Fruit fly (Drosophila melanogaster) whole organism, embryonic: ENCODE data around the gene CG2898.
A peak's percentile ranks its signal among the peaks of the same experiment; 100 is the strongest.

ENCODE experiments used
- Bteb2 ChIP-seq: fragments of 200-800 bp; sonication (Bioruptor generic); optimal IDR thresholded peaks from 2 replicates; lab custom pipeline; 2016; ENCODE audit warnings: missing biosample characterization, missing genetic modification characterization
- CG1024 ChIP-seq: fragments of 200-800 bp; sonication (Bioruptor generic); IDR thresholded peaks from 2 replicates; pipeline ENCODE4 v1.3.6; 2022; ENCODE audit warnings: missing biosample characterization, missing genetic modification characterization
- CG10366 ChIP-seq: fragments of 200-800 bp; sonication (Bioruptor generic); IDR thresholded peaks from 2 replicates; pipeline ENCODE4 v1.3.6; 2022; ENCODE audit warnings: missing biosample characterization, missing genetic modification characterization
- CG11093 ChIP-seq: fragments of 200-800 bp; sonication (Bioruptor generic); IDR thresholded peaks from 3 replicates; pipeline ENCODE4 v1.3.6; 2022; ENCODE audit warnings: missing biosample characterization, missing genetic modification characterization
- CG11398 ChIP-seq: fragments of 200-800 bp; sonication (Bioruptor generic); optimal IDR thresholded peaks from 2 replicates; lab custom pipeline; 2016; ENCODE audit warnings: missing biosample characterization, missing genetic modification characterization
- CG12391 ChIP-seq: fragments of 200-800 bp; sonication (Bioruptor generic); optimal IDR thresholded peaks from 3 replicates; lab custom pipeline; 2018; ENCODE audit warnings: missing biosample characterization, mild to moderate bottlenecking, missing genetic modification characterization, moderate library complexity
- CG12942 ChIP-seq: fragments of 200-800 bp; sonication (Bioruptor generic); optimal IDR thresholded peaks from 3 replicates; lab custom pipeline; 2016; ENCODE audit warnings: missing biosample characterization, missing genetic modification characterization
- CG14710 ChIP-seq: fragments of 200-800 bp; sonication (Bioruptor generic); optimal IDR thresholded peaks from 3 replicates; lab custom pipeline; 2019; ENCODE audit warnings: missing biosample characterization, mild to moderate bottlenecking, missing genetic modification characterization, moderate library complexity
- CG1603 ChIP-seq: fragments of 200-800 bp; sonication (Bioruptor generic); optimal IDR thresholded peaks from 2 replicates; lab custom pipeline; 2019; ENCODE audit warnings: missing biosample characterization, mild to moderate bottlenecking, missing genetic modification characterization, moderate library complexity
- CG16813 ChIP-seq: fragments of 200-800 bp; sonication (Bioruptor generic); IDR thresholded peaks from 3 replicates; pipeline ENCODE4 v1.3.6; 2022; ENCODE audit warnings: missing biosample characterization, missing genetic modification characterization; ENCODE audit not compliant: partially characterized antibody
- CG17612 ChIP-seq: fragments of 200-800 bp; sonication (Bioruptor generic); IDR thresholded peaks from 2 replicates; pipeline ENCODE4 v1.3.6; 2022; ENCODE audit warnings: missing biosample characterization, missing genetic modification characterization
- CG18599 ChIP-seq: fragments of 200-800 bp; sonication (Bioruptor generic); optimal IDR thresholded peaks from 3 replicates; lab custom pipeline; 2017; ENCODE audit warnings: missing biosample characterization, missing genetic modification characterization, mild to moderate bottlenecking, moderate library complexity, missing genetic modification reagents
- CG2129 ChIP-seq: fragments of 200-800 bp; sonication (Bioruptor generic); IDR thresholded peaks from 2 replicates; pipeline ENCODE4 v1.3.6; 2022; ENCODE audit warnings: missing biosample characterization, missing genetic modification characterization; ENCODE audit not compliant: partially characterized antibody
- CG2712 ChIP-seq: fragments of 200-800 bp; optimal IDR thresholded peaks from 3 replicates; lab custom pipeline; 2019; ENCODE audit warnings: missing biosample characterization, mild to moderate bottlenecking, missing genetic modification characterization, moderate library complexity
- CG30403 ChIP-seq: fragments of 200-800 bp; sonication (Bioruptor generic); optimal IDR thresholded peaks from 3 replicates; lab custom pipeline; 2016; ENCODE audit warnings: missing biosample characterization, missing genetic modification characterization
- CG4360 ChIP-seq: fragments of 200-800 bp; sonication (Bioruptor generic); IDR thresholded peaks from 2 replicates; pipeline ENCODE4 v1.3.6; 2022; ENCODE audit warnings: missing biosample characterization, missing genetic modification characterization
- CG43689 ChIP-seq: fragments of 200-800 bp; sonication (Bioruptor generic); IDR thresholded peaks from 2 replicates; pipeline ENCODE4 v1.3.6; 2022; ENCODE audit warnings: missing biosample characterization, missing genetic modification characterization
- CG5245 ChIP-seq: fragments of 200-800 bp; sonication (Bioruptor generic); optimal IDR thresholded peaks from 3 replicates; lab custom pipeline; 2016; ENCODE audit warnings: missing biosample characterization, missing genetic modification characterization
- CG6272 ChIP-seq: fragments of 200-800 bp; sonication (Bioruptor generic); IDR thresholded peaks from 2 replicates; pipeline ENCODE4 v1.3.6; 2022; ENCODE audit warnings: missing biosample characterization, missing genetic modification characterization
- CG7271 ChIP-seq: fragments of 200-800 bp; sonication (Bioruptor generic); optimal IDR thresholded peaks from 2 replicates; lab custom pipeline; 2018; ENCODE audit warnings: missing biosample characterization, mild to moderate bottlenecking, missing genetic modification characterization, moderate library complexity
- CG7839 ChIP-seq: fragments of 200-800 bp; sonication (Bioruptor generic); optimal IDR thresholded peaks from 3 replicates; lab custom pipeline; 2018; ENCODE audit warnings: missing biosample characterization, mild to moderate bottlenecking, missing genetic modification characterization, moderate library complexity
- CG7963 ChIP-seq: fragments of 200-800 bp; sonication (Bioruptor generic); IDR thresholded peaks from 3 replicates; pipeline ENCODE4 v1.3.6; 2022; ENCODE audit warnings: missing biosample characterization, missing genetic modification characterization; ENCODE audit not compliant: partially characterized antibody
- CG8765 ChIP-seq: fragments of 200-800 bp; sonication (Bioruptor generic); IDR thresholded peaks from 2 replicates; pipeline ENCODE4 v1.3.6; 2022; ENCODE audit warnings: missing biosample characterization, missing genetic modification characterization
- CG9727 ChIP-seq: fragments of 200-800 bp; sonication (Bioruptor generic); optimal IDR thresholded peaks from 3 replicates; lab custom pipeline; 2017; ENCODE audit warnings: missing biosample characterization, mild to moderate bottlenecking, missing genetic modification characterization
- Fer2 ChIP-seq: fragments of 200-800 bp; sonication (Bioruptor generic); optimal IDR thresholded peaks from 2 replicates; lab custom pipeline; 2018; ENCODE audit warnings: missing biosample characterization, mild to moderate bottlenecking, missing genetic modification characterization, moderate library complexity
- HmgD ChIP-seq: fragments of 200-800 bp; sonication (Bioruptor generic); optimal IDR thresholded peaks from 3 replicates; lab custom pipeline; 2016; ENCODE audit warnings: missing biosample characterization, missing genetic modification characterization
- Hmr ChIP-seq: fragments of 200-800 bp; sonication (Bioruptor generic); optimal IDR thresholded peaks from 3 replicates; lab custom pipeline; 2017; ENCODE audit warnings: mild to moderate bottlenecking, missing biosample characterization, missing genetic modification reagents, missing genetic modification characterization
- MESR4 ChIP-seq: fragments of 200-800 bp; sonication (Bioruptor generic); optimal IDR thresholded peaks from 2 replicates; lab custom pipeline; 2018; ENCODE audit warnings: missing biosample characterization, mild to moderate bottlenecking, missing genetic modification characterization, moderate library complexity
- Meics ChIP-seq: fragments of 200-800 bp; sonication (Bioruptor generic); optimal IDR thresholded peaks from 2 replicates; lab custom pipeline; 2017; ENCODE audit warnings: missing biosample characterization, mild to moderate bottlenecking, missing genetic modification characterization
- Sry-δ ChIP-seq: fragments of 200-800 bp; sonication (Bioruptor generic); optimal IDR thresholded peaks from 2 replicates; lab custom pipeline; 2016; ENCODE audit warnings: missing biosample characterization, missing genetic modification characterization
- Vsx1 ChIP-seq: fragments of 200-800 bp; sonication (Bioruptor generic); optimal IDR thresholded peaks from 2 replicates; lab custom pipeline; 2017; ENCODE audit warnings: missing biosample characterization, mild to moderate bottlenecking, missing genetic modification characterization, missing genetic modification reagents
- ap ChIP-seq: fragments of 200-800 bp; sonication (Bioruptor generic); IDR thresholded peaks from 2 replicates; pipeline ENCODE4 v1.3.6; 2022; ENCODE audit warnings: missing biosample characterization, missing genetic modification characterization
- bab2 ChIP-seq: fragments of 200-800 bp; sonication (Bioruptor generic); optimal IDR thresholded peaks from 2 replicates; lab custom pipeline; 2016; ENCODE audit warnings: missing biosample characterization, missing genetic modification characterization
- bowl ChIP-seq: fragments of 200-800 bp; sonication (Bioruptor generic); IDR thresholded peaks from 2 replicates; pipeline ENCODE4 v1.3.6; 2022; ENCODE audit warnings: missing biosample characterization, missing genetic modification characterization
- cas ChIP-seq: fragments of 200-800 bp; sonication (Bioruptor generic); IDR thresholded peaks from 2 replicates; pipeline ENCODE4 v1.3.6; 2022; ENCODE audit warnings: missing biosample characterization, missing genetic modification characterization
- dimm ChIP-seq: fragments of 200-800 bp; sonication (Bioruptor generic); IDR thresholded peaks from 2 replicates; pipeline ENCODE4 v1.3.6; 2022; ENCODE audit warnings: missing biosample characterization, missing genetic modification characterization
- dm ChIP-seq: fragments of 200-800 bp; sonication (Bioruptor generic); optimal IDR thresholded peaks from 3 replicates; lab custom pipeline; 2016; ENCODE audit warnings: missing biosample characterization, missing genetic modification characterization
- fd96Cb ChIP-seq: fragments of 200-800 bp; sonication (Bioruptor generic); optimal IDR thresholded peaks from 2 replicates; lab custom pipeline; 2018; ENCODE audit warnings: missing biosample characterization, mild to moderate bottlenecking, missing genetic modification characterization, moderate library complexity
- klu ChIP-seq: fragments of 200-800 bp; sonication (Bioruptor generic); IDR thresholded peaks from 2 replicates; pipeline ENCODE4 v1.3.6; 2022; ENCODE audit warnings: missing biosample characterization, missing genetic modification characterization
- kni ChIP-seq: fragments of 200-800 bp; sonication (Bioruptor generic); optimal IDR thresholded peaks from 3 replicates; lab custom pipeline; 2017; ENCODE audit warnings: mild to moderate bottlenecking, missing biosample characterization, missing genetic modification reagents, missing genetic modification characterization
- lov ChIP-seq, 2 experiments: fragments of 200-800 bp in 1 of 2; fragments of >200 bp in 1 of 2; sonication (Bioruptor generic) in 1 of 2; IDR thresholded peaks in 1 of 2; optimal IDR thresholded peaks in 1 of 2; 2 replicates in 1 of 2; 3 replicates in 1 of 2; pipeline versions ENCODE4 v1.3.6 to Lab custom; 2017 to 2022; ENCODE audit warnings: missing biosample characterization in 1 of 2, missing genetic modification characterization in 1 of 2
- onecut ChIP-seq: fragments of 200-800 bp; sonication (Bioruptor generic); IDR thresholded peaks from 2 replicates; pipeline ENCODE4 v1.3.6; 2022; ENCODE audit warnings: missing biosample characterization, missing genetic modification characterization
- org-1 ChIP-seq: fragments of 200-800 bp; sonication (Bioruptor generic); optimal IDR thresholded peaks from 2 replicates; lab custom pipeline; 2017; ENCODE audit warnings: missing biosample characterization, missing genetic modification characterization
- pan ChIP-seq, 4 experiments: fragments of >200 bp in 3 of 4; fragments of 200-800 bp in 1 of 4; sonication (Bioruptor generic) in 1 of 4; optimal IDR thresholded peaks in 3 of 4; IDR thresholded peaks in 1 of 4; 2 replicates each; pipeline versions ENCODE4 v1.3.6 to Lab custom; 2017 to 2022; ENCODE audit warnings: missing biosample characterization in 2 of 4, missing genetic modification characterization in 2 of 4, mixed read lengths in 1 of 4
- pfk ChIP-seq: fragments of 200-800 bp; sonication (Bioruptor generic); optimal IDR thresholded peaks from 2 replicates; lab custom pipeline; 2018; ENCODE audit warnings: missing biosample characterization, mild to moderate bottlenecking, missing genetic modification characterization, moderate library complexity
- sens-2 ChIP-seq: fragments of 200-800 bp; sonication (Bioruptor generic); IDR thresholded peaks from 2 replicates; pipeline ENCODE4 v1.3.6; 2022; ENCODE audit warnings: missing biosample characterization, missing genetic modification characterization
- sima ChIP-seq: fragments of 200-800 bp; sonication (Bioruptor generic); optimal IDR thresholded peaks from 2 replicates; lab custom pipeline; 2016; ENCODE audit warnings: missing biosample characterization, missing genetic modification characterization
- slou ChIP-seq: fragments of 200-800 bp; sonication (Bioruptor generic); optimal IDR thresholded peaks from 3 replicates; lab custom pipeline; 2016; ENCODE audit warnings: missing biosample characterization, missing genetic modification characterization
- wdn ChIP-seq: fragments of 200-800 bp; sonication (Bioruptor generic); IDR thresholded peaks from 2 replicates; pipeline ENCODE4 v1.3.6; 2022; ENCODE audit warnings: missing biosample characterization, missing genetic modification characterization

Gene CG2898

DNA sequence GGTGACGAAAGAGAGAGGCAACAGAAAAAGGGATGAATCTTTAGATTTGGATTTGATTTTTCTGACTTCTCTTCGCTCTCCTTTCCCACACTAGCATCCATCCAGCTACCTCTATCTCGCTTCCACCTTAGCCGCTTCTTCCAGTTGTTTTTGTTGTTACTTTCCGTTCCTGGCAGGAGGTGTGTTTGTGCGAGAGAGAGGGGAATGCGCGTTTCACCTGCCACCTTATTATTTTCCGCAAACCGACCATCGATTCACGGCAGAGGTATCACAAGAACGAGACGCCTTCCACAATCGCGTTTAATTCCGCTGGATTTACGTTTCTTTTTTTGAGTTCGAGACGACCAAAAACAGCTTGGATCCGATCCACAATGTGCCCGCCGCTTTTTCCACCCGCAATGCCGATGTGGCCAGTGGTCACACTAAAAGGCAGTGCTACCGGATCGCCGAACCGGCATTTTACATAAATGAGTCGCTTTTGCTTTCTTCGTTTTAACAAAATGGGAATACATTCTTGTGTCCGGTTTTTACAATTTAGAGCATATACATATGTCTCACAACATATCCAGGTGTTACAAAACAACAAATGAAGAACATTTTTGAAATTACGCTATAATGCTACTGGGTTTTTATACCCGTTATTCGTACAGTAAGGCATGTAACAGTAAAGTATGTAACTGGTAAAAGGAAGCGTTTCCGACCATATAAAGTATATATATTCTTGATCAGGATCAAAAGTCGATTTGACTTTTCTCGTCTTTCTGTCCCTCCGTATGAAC lies 49.4 kb upstream of the CG2898 start, which contains the start of gene alpha-Man-Ia (continued):
- peak; percentile 51 for TF ChIP-seq MESR4 (GFP tag; lab: Kevin White, UChicago)
- no peak for TF ChIP-seq klu (GFP tag; lab: Robert Waterston, UW)
- TF ChIP-seq CG7839 (tag; lab: Kevin White, UChicago) = peak; percentile 36
- peak; percentile 46 for TF ChIP-seq CG30403 (GFP tag; lab: Kevin White, UChicago)
- TF ChIP-seq CG7963 (GFP tag; lab: Robert Waterston, UW) = no peak
- no peak; the same call in 1 of the 2 replicates for TF ChIP-seq onecut (GFP tag; lab: Robert Waterston, UW)
- TF ChIP-seq fd96Cb (tag; lab: Kevin White, UChicago) = no peak
- TF ChIP-seq CG5245 (GFP tag; lab: Kevin White, UChicago) = no peak
- TF ChIP-seq Vsx1 (GFP tag; lab: Kevin White, UChicago) = no peak
- TF ChIP-seq bowl (GFP tag; lab: Robert Waterston, UW) = no peak
- 0 out of 2 replicates have a peak, but pooled peaks have one; percentile 23 for TF ChIP-seq CG6272 (GFP tag; lab: Robert Waterston, UW)
- TF ChIP-seq CG11093 (GFP tag; lab: Robert Waterston, UW) = no peak
- TF ChIP-seq CG1603 (tag; lab: Kevin White, UChicago) = peak; percentile 50
- TF ChIP-seq CG1024 (GFP tag; lab: Robert Waterston, UW) = no peak
- TF ChIP-seq Meics = peak; percentile 27
- no peak for TF ChIP-seq CG2712 (tag; lab: Kevin White, UChicago)
- no peak for TF ChIP-seq org-1 (GFP tag; lab: Kevin White, UChicago)
- no peak for TF ChIP-seq CG10366
- peak; percentile 43 for TF ChIP-seq dm (GFP tag; lab: Kevin White, UChicago)
- no peak for TF ChIP-seq CG2129 (GFP tag; lab: Robert Waterston, UW)
- TF ChIP-seq CG16813 (GFP tag; lab: Robert Waterston, UW) = no peak
- no peak for TF ChIP-seq pfk
- no peak for TF ChIP-seq sima (GFP tag; lab: Kevin White, UChicago)
- TF ChIP-seq CG17612 (GFP tag; lab: Robert Waterston, UW) = no peak
- peak; percentile 14 for TF ChIP-seq CG18599 (GFP tag; lab: Kevin White, UChicago)
- TF ChIP-seq Hmr (GFP tag; lab: Kevin White, UChicago) = peak; percentile 37
- TF ChIP-seq CG8765 (GFP tag; lab: Robert Waterston, UW) = no peak
- no peak for TF ChIP-seq slou (GFP tag; lab: Kevin White, UChicago)
- peak; percentile 21 for TF ChIP-seq CG12942 (GFP tag; lab: Kevin White, UChicago)
- no peak for TF ChIP-seq Bteb2 (GFP tag; lab: Kevin White, UChicago)
- no peak for TF ChIP-seq ap (GFP tag; lab: Robert Waterston, UW)
- peak; percentile 80 for TF ChIP-seq CG4360
- TF ChIP-seq CG7271 = no peak
- peak; percentile 37 for TF ChIP-seq bab2
- no peak for TF ChIP-seq Fer2 (tag; lab: Kevin White, UChicago)
- TF ChIP-seq CG9727 = no peak
- TF ChIP-seq lov (optimal IDR thresholded peaks at IDR 0.05; lab: Kevin White, UChicago) = no peak
- TF ChIP-seq lov (GFP tag; IDR thresholded peaks at IDR 0.05; lab: Robert Waterston, UW) = no peak
- TF ChIP-seq CG43689 (GFP tag; lab: Robert Waterston, UW) = no peak
- TF ChIP-seq wdn (GFP tag; lab: Robert Waterston, UW) = no peak
- TF ChIP-seq kni (GFP tag; lab: Kevin White, UChicago) = no peak
- TF ChIP-seq CG12391 (tag; lab: Kevin White, UChicago) = peak; percentile 34
- TF ChIP-seq dimm (GFP tag; lab: Robert Waterston, UW) = no peak
- peak; percentile 39 for TF ChIP-seq HmgD (GFP tag; lab: Kevin White, UChicago)
- no peak for TF ChIP-seq CG11398 (GFP tag; lab: Kevin White, UChicago)
- peak; percentile 57 for TF ChIP-seq CG14710
- peak; percentile 69 for TF ChIP-seq Sry-δ (GFP tag; lab: Kevin White, UChicago)
- TF ChIP-seq pan (optimal IDR thresholded peaks at IDR 0.05; lab: Kevin White, UChicago) = no peak
- no peak for TF ChIP-seq pan (GFP tag; optimal IDR thresholded peaks at IDR 0.05 in 1 of 2, IDR thresholded peaks at IDR 0.05 in 1 of 2)
- TF ChIP-seq sens-2 (GFP tag; lab: Robert Waterston, UW) = no peak
- TF ChIP-seq cas (GFP tag; lab: Robert Waterston, UW) = no peak
